Worm (Caenorhabditis elegans) whole organism, early embryonic: ENCODE data around the gene fkh-2.

Experiments
- B0310.2 ChIP-seq: sonication (generic microtip); optimal IDR thresholded peaks from 2 replicates; lab custom pipeline; 2016; ENCODE audit warnings: mild to moderate bottlenecking, missing genetic modification characterization, missing compliant biosample characterization
- F13C5.2 ChIP-seq: sonication (generic microtip); optimal IDR thresholded peaks from 2 replicates; lab custom pipeline; 2017; ENCODE audit warnings: mild to moderate bottlenecking, missing genetic modification characterization, inconsistent platforms, missing compliant biosample characterization
- aly-1 ChIP-seq: sonication (generic microtip); optimal IDR thresholded peaks from 2 replicates; lab custom pipeline; 2016; ENCODE audit warnings: missing genetic modification characterization, missing compliant biosample characterization
- ama-1 ChIP-seq: fragments of 150-350 bp; optimal IDR thresholded peaks from 2 replicates; lab custom pipeline; 2014
- ceh-13 ChIP-seq: fragments of 200-800 bp; sonication (Bioruptor generic); optimal IDR thresholded peaks from 2 replicates; lab custom pipeline; 2018; ENCODE audit warnings: mild to moderate bottlenecking, missing genetic modification characterization, missing compliant biosample characterization
- ceh-36 ChIP-seq: sonication (generic microtip); optimal IDR thresholded peaks from 2 replicates; lab custom pipeline; 2016; ENCODE audit warnings: missing genetic modification characterization, inconsistent platforms, missing compliant biosample characterization
- flt-1 ChIP-seq: fragments of 200-800 bp; sonication (Bioruptor generic); IDR thresholded peaks from 2 replicates; pipeline ENCODE4 v1.3.6; 2022; ENCODE audit warnings: missing genetic modification characterization, missing compliant biosample characterization
- hmbx-1 ChIP-seq: sonication (generic microtip); optimal IDR thresholded peaks from 2 replicates; lab custom pipeline; 2016; ENCODE audit warnings: mild to moderate bottlenecking, missing genetic modification characterization, missing compliant biosample characterization
- hmg-4 ChIP-seq: fragments of 200-800 bp; sonication (Bioruptor generic); optimal IDR thresholded peaks from 2 replicates; lab custom pipeline; 2018; ENCODE audit warnings: mild to moderate bottlenecking, missing genetic modification characterization, missing compliant biosample characterization
- pes-1 ChIP-seq: fragments of 200-800 bp; sonication (Bioruptor generic); IDR thresholded peaks from 2 replicates; pipeline ENCODE4 v1.3.6; 2022; ENCODE audit warnings: missing genetic modification reagents, missing genetic modification characterization, missing compliant biosample characterization
- scrt-1 ChIP-seq: fragments of 200-800 bp; sonication (Bioruptor generic); IDR thresholded peaks from 2 replicates; pipeline ENCODE4 v1.3.6; 2022; ENCODE audit warnings: missing genetic modification characterization, missing compliant biosample characterization
- tbx-11 ChIP-seq: fragments of 200-800 bp; sonication (Bioruptor generic); IDR thresholded peaks from 2 replicates; pipeline ENCODE4 v1.3.6; 2022; ENCODE audit warnings: missing genetic modification characterization, missing compliant biosample characterization

DNA sequence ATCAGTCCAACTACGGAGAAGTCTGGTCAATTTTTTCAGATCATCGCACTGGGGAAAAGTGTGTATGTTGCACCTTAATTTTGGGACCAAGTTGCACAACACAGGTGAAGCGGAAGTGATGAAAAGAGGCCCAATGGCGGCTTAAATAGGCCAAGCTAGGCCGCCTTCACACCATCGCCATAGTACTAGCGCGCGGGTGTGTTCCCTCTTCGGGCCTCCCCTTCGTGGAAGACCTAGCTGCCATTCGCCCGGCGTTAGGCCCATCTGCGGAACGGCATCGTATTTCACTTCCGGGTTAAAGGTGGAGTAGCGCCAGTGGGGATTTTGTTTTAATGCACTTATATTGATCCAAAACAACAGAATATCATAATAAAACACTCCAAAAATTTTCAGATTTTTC is 17.7 kb upstream of the fkh-2 start:
- TF ChIP-seq aly-1 (tag; lab: Kevin White, UChicago) (no peak), ama-1 (no peak), hmg-4 (no peak), ceh-13 (GFP tag; lab: Kevin White, UChicago) (no peak), B0310.2 (tag; lab: Kevin White, UChicago) (no peak), F13C5.2 (tag; lab: Kevin White, UChicago) (no peak), pes-1 (GFP tag; lab: Robert Waterston, UW) (no peak), tbx-11 (GFP tag; lab: Robert Waterston, UW) (no peak), scrt-1 (GFP tag; lab: Robert Waterston, UW) (0 out of 2 replicates have a peak, but pooled peaks have one; percentile 58), hmbx-1 (tag; lab: Kevin White, UChicago) (no peak), ceh-36 (tag; lab: Kevin White, UChicago) (no peak), flt-1 (no peak)
